Worm (Caenorhabditis elegans) whole organism, L3 larva: ENCODE results near the gene clc-26.

ENCODE experiments used
- R02D3.7 ChIP-seq: fragments of 150-350 bp; optimal IDR thresholded peaks from 2 replicates; lab custom pipeline; 2014; ENCODE audit warnings: missing biosample characterization, missing genetic modification characterization
- ZK546.5 ChIP-seq: sonication (generic microtip); optimal IDR thresholded peaks from 2 replicates; lab custom pipeline; 2017; ENCODE audit warnings: missing biosample characterization, missing genetic modification characterization
- aly-2 ChIP-seq: fragments of 150-350 bp; optimal IDR thresholded peaks from 2 replicates; lab custom pipeline; 2014; ENCODE audit warnings: missing biosample characterization, missing genetic modification characterization
- ama-1 ChIP-seq: fragments of 150-350 bp; optimal IDR thresholded peaks from 2 replicates; lab custom pipeline; 2018
- ceh-16 ChIP-seq: sonication (generic microtip); optimal IDR thresholded peaks from 2 replicates; lab custom pipeline; 2017; ENCODE audit warnings: missing biosample characterization, missing genetic modification characterization
- ceh-28 ChIP-seq: fragments of 150-350 bp; optimal IDR thresholded peaks from 2 replicates; lab custom pipeline; 2014; ENCODE audit warnings: missing biosample characterization, missing genetic modification reagents, missing genetic modification characterization
- ceh-82 ChIP-seq: fragments of 150-350 bp; optimal IDR thresholded peaks from 2 replicates; lab custom pipeline; 2014; ENCODE audit warnings: missing biosample characterization, missing genetic modification characterization
- ceh-9 ChIP-seq: sonication (generic microtip); optimal IDR thresholded peaks from 2 replicates; lab custom pipeline; 2018; ENCODE audit warnings: missing biosample characterization, missing genetic modification characterization
- daf-12 ChIP-seq: fragments of 150-350 bp; optimal IDR thresholded peaks from 2 replicates; lab custom pipeline; 2014; ENCODE audit warnings: missing biosample characterization, missing genetic modification reagents, missing genetic modification characterization
- egl-27 ChIP-seq: sonication (generic microtip); optimal IDR thresholded peaks from 4 replicates; lab custom pipeline; 2017; ENCODE audit warnings: missing biosample characterization, missing genetic modification reagents, missing genetic modification characterization
- elt-1 ChIP-seq: fragments of 150-350 bp; optimal IDR thresholded peaks from 2 replicates; lab custom pipeline; 2014; ENCODE audit warnings: missing biosample characterization, missing genetic modification characterization
- elt-2 ChIP-seq: sonication (generic microtip); optimal IDR thresholded peaks from 2 replicates; lab custom pipeline; 2016; ENCODE audit warnings: missing genetic modification reagents, mild to moderate bottlenecking, missing genetic modification characterization, missing compliant biosample characterization
- elt-3 ChIP-seq, 3 experiments: fragments of 150-350 bp in 1 of 3; sonication (generic microtip) in 2 of 3; optimal IDR thresholded peaks; 2 replicates in 2 of 3; 4 replicates in 1 of 3; lab custom pipeline; 2014 to 2017; ENCODE audit warnings: missing biosample characterization in 3 of 3, missing genetic modification characterization in 3 of 3
- eor-1 ChIP-seq, 2 experiments: fragments of 150-350 bp; optimal IDR thresholded peaks; 2 replicates each; lab custom pipeline; 2014 to 2018; ENCODE audit warnings: missing biosample characterization in 2 of 2, missing genetic modification characterization in 2 of 2
- fkh-10 ChIP-seq: sonication (generic microtip); optimal IDR thresholded peaks from 2 replicates; lab custom pipeline; 2017; ENCODE audit warnings: missing biosample characterization, missing genetic modification reagents, missing genetic modification characterization
- fkh-2 ChIP-seq: fragments of 150-350 bp; optimal IDR thresholded peaks from 2 replicates; lab custom pipeline; 2014; ENCODE audit warnings: missing biosample characterization, missing genetic modification reagents, missing genetic modification characterization
- fos-1 ChIP-seq: fragments of 150-350 bp; optimal IDR thresholded peaks from 2 replicates; lab custom pipeline; 2014; ENCODE audit warnings: missing biosample characterization, missing genetic modification characterization
- hmg-11 ChIP-seq: sonication (generic microtip); optimal IDR thresholded peaks from 2 replicates; lab custom pipeline; 2016; ENCODE audit warnings: missing genetic modification characterization, missing compliant biosample characterization
- jun-1 ChIP-seq: fragments of 150-350 bp; optimal IDR thresholded peaks from 2 replicates; lab custom pipeline; 2014; ENCODE audit warnings: missing biosample characterization, missing genetic modification reagents, missing genetic modification characterization
- lin-15B ChIP-seq: fragments of 150-350 bp; optimal IDR thresholded peaks from 2 replicates; lab custom pipeline; 2014; ENCODE audit warnings: missing biosample characterization, missing genetic modification characterization
- lin-39 ChIP-seq: fragments of 150-350 bp; optimal IDR thresholded peaks from 2 replicates; lab custom pipeline; 2018; ENCODE audit warnings: missing biosample characterization, missing genetic modification reagents, missing genetic modification characterization
- lsy-12 ChIP-seq: sonication (generic microtip); optimal IDR thresholded peaks from 2 replicates; lab custom pipeline; 2016; ENCODE audit warnings: mild to moderate bottlenecking, missing genetic modification characterization, missing compliant biosample characterization
- mdl-1 ChIP-seq: fragments of 150-350 bp; optimal IDR thresholded peaks from 2 replicates; lab custom pipeline; 2014; ENCODE audit warnings: missing biosample characterization, missing genetic modification characterization
- mml-1 ChIP-seq: fragments of 150-350 bp; sonication (generic microtip); optimal IDR thresholded peaks from 3 replicates; lab custom pipeline; 2014; ENCODE audit warnings: missing biosample characterization, missing genetic modification characterization
- nfya-1 ChIP-seq: sonication (generic microtip); optimal IDR thresholded peaks from 2 replicates; lab custom pipeline; 2017; ENCODE audit warnings: missing genetic modification characterization, mild to moderate bottlenecking, missing compliant biosample characterization, antibody characterized with exemption, moderate library complexity; ENCODE audit not compliant: insufficient read depth
- nhr-11 ChIP-seq: fragments of 150-350 bp; optimal IDR thresholded peaks from 2 replicates; lab custom pipeline; 2014; ENCODE audit warnings: missing biosample characterization, missing genetic modification characterization
- nhr-12 ChIP-seq: fragments of 150-350 bp; optimal IDR thresholded peaks from 2 replicates; lab custom pipeline; 2014; ENCODE audit warnings: missing biosample characterization, missing genetic modification characterization
- nhr-23 ChIP-seq: fragments of 150-350 bp; optimal IDR thresholded peaks from 2 replicates; lab custom pipeline; 2014; ENCODE audit warnings: missing biosample characterization, missing genetic modification reagents, missing genetic modification characterization
- nhr-237 ChIP-seq: fragments of 150-350 bp; optimal IDR thresholded peaks from 2 replicates; lab custom pipeline; 2014; ENCODE audit warnings: missing biosample characterization, missing genetic modification characterization
- nhr-25 ChIP-seq: sonication (generic microtip); optimal IDR thresholded peaks from 2 replicates; lab custom pipeline; 2017; ENCODE audit warnings: missing biosample characterization, missing genetic modification characterization
- nhr-28 ChIP-seq: fragments of 150-350 bp; optimal IDR thresholded peaks from 2 replicates; lab custom pipeline; 2014; ENCODE audit warnings: missing biosample characterization, missing genetic modification characterization
- nhr-43 ChIP-seq: sonication (generic microtip); optimal IDR thresholded peaks from 2 replicates; lab custom pipeline; 2016; ENCODE audit warnings: mild to moderate bottlenecking, missing genetic modification characterization, missing compliant biosample characterization; ENCODE audit not compliant: poor library complexity, severe bottlenecking
- nhr-67 ChIP-seq: fragments of 150-350 bp; optimal IDR thresholded peaks from 2 replicates; lab custom pipeline; 2014; ENCODE audit warnings: missing biosample characterization, missing genetic modification characterization
- nhr-76 ChIP-seq: fragments of 150-350 bp; sonication (generic microtip); optimal IDR thresholded peaks from 5 replicates; lab custom pipeline; 2014; ENCODE audit warnings: missing biosample characterization, missing genetic modification characterization
- nhr-77 ChIP-seq: fragments of 150-350 bp; optimal IDR thresholded peaks from 2 replicates; lab custom pipeline; 2014; ENCODE audit warnings: missing biosample characterization, missing genetic modification characterization
- pha-4 ChIP-seq: fragments of 150-350 bp; optimal IDR thresholded peaks from 2 replicates; lab custom pipeline; 2014; ENCODE audit warnings: missing biosample characterization, missing genetic modification reagents, missing genetic modification characterization
- pqm-1 ChIP-seq: fragments of 150-350 bp; optimal IDR thresholded peaks from 2 replicates; lab custom pipeline; 2017; ENCODE audit warnings: missing biosample characterization, missing genetic modification characterization, inconsistent platforms
- sea-2 ChIP-seq: fragments of 150-350 bp; sonication (generic microtip); optimal IDR thresholded peaks from 4 replicates; lab custom pipeline; 2014; ENCODE audit warnings: missing biosample characterization, missing genetic modification reagents, missing genetic modification characterization
- skn-1 ChIP-seq: fragments of 150-350 bp; optimal IDR thresholded peaks from 2 replicates; lab custom pipeline; 2014; ENCODE audit warnings: missing biosample characterization, missing genetic modification characterization
- snpc-4 ChIP-seq: fragments of 150-350 bp; optimal IDR thresholded peaks from 2 replicates; lab custom pipeline; 2014; ENCODE audit warnings: missing biosample characterization, missing genetic modification characterization
- tbx-2 ChIP-seq: sonication (generic microtip); optimal IDR thresholded peaks from 2 replicates; lab custom pipeline; 2016; ENCODE audit warnings: mild to moderate bottlenecking, missing genetic modification characterization, missing compliant biosample characterization
- unc-39 ChIP-seq: sonication (generic microtip); optimal IDR thresholded peaks from 4 replicates; lab custom pipeline; 2017; ENCODE audit warnings: missing biosample characterization, missing genetic modification characterization
- unc-62 ChIP-seq: fragments of 150-350 bp; sonication (generic microtip); optimal IDR thresholded peaks from 4 replicates; lab custom pipeline; 2014; ENCODE audit warnings: missing biosample characterization, missing genetic modification reagents, missing genetic modification characterization
- zag-1 ChIP-seq: fragments of 150-350 bp; optimal IDR thresholded peaks from 2 replicates; lab custom pipeline; 2014; ENCODE audit warnings: missing biosample characterization, missing genetic modification characterization
- ztf-11 ChIP-seq: fragments of 150-350 bp; optimal IDR thresholded peaks from 2 replicates; lab custom pipeline; 2014; ENCODE audit warnings: missing biosample characterization, missing genetic modification characterization

Gene clc-26

DNA sequence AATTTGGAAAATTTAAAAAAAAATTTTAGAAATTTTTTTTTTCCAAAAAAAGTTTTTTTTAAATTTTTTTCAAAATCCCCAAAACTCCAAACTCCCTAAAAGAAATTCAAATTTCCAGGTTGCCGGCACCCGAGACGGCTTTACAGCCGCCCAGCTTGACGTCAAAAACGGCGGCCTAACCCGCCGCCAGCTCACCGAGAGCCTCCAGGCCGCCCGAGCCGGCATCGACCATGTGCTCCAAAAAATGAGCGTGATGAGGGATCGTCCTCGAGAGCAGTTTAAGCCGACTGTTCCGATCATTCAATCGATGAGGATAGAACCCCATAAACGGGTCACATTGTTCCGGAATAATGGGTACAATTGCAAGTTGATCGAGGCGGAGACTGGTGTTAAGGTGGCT, 12.9 kb upstream of the clc-26 start:
- TF ChIP-seq aly-2 (tag; lab: Kevin White, UChicago), result no peak
- TF ChIP-seq elt-1 (tag; lab: Kevin White, UChicago), result no peak
- TF ChIP-seq, all 47 proteins: peak for 0

DNA sequence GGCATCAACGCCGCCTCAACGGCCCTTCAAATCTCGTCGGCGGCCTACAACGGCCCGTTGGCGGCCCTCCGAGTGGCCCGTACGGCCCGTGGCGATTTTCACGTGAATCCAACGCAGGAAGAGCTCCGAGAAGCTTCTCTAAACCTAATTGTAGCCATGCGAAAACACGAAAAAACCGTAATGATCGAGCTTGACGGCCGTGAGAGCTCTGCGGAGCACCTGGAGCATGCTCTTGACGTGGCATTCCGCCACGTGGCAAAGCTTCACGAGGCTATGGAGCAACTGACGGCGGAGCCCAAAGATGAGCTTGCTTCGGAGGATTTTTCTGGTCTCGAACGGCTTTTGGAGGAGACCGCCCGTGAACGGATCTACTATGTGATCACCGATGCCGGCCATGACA, 9.2 kb upstream of the clc-26 start:
- TF ChIP-seq lsy-12 (tag; lab: Kevin White, UChicago) (no peak), lin-15B (no peak), ZK546.5 (no peak), nfya-1 (tag; lab: Kevin White, UChicago) (no peak), nhr-43 (tag; lab: Kevin White, UChicago) (no peak), mdl-1 (tag; lab: Kevin White, UChicago) (no peak), ceh-28 (tag; lab: Kevin White, UChicago) (no peak), R02D3.7 (tag; lab: Kevin White, UChicago) (no peak), mml-1 (tag; lab: Kevin White, UChicago) (no peak), ama-1 (no peak), lin-39 (tag; lab: Kevin White, UChicago) (no peak), unc-62 (GFP tag; lab: Kevin White, UChicago) (no peak), zag-1 (tag; lab: Kevin White, UChicago) (no peak), pqm-1 (tag; lab: Kevin White, UChicago) (no peak), nhr-67 (tag; lab: Kevin White, UChicago) (no peak), elt-3 (tag; optimal IDR thresholded peaks at IDR 0.05; lab: Kevin White, UChicago) (no peak)

DNA sequence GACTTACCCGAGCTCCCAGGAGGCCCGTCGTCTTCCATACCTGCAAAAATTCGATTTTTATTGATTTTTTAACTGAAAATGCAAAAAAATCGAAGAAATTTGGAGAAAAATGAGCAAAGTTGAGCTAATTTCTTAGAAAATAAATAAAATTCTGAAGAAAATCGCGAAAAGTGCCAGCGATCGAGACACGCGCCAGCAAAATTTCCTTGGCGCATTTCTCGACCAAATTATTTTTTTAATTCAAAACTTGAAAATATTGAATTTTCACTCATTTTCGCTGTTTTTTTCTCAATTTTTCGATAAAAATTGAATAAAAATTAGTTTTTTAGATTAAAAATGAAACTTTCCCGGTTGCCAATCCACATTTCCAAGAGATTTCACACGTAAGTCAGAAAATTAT, 6.3 kb upstream of the clc-26 start, which contains the start of the genes chin-1 and BE0003N10.1:
chin-1 (minus strand) TSS at position 40 of the 400 bp plus-strand sequence.
BE0003N10.1 (plus strand) TSS at position 320 of the 400 bp plus-strand sequence.
- TF ChIP-seq nhr-23 (tag; lab: Kevin White, UChicago) (peak; percentile 27), pqm-1 (tag; lab: Kevin White, UChicago) (no peak), nhr-28 (tag; lab: Kevin White, UChicago) (no peak), skn-1 (tag; lab: Kevin White, UChicago) (no peak), unc-39 (tag; lab: Kevin White, UChicago) (no peak), fkh-2 (no peak), lin-15B (peak; percentile 61), nhr-237 (tag; lab: Kevin White, UChicago) (no peak), jun-1 (no peak), hmg-11 (tag; lab: Kevin White, UChicago) (peak; percentile 68), mml-1 (tag; lab: Kevin White, UChicago) (no peak), nhr-25 (tag; lab: Kevin White, UChicago) (no peak), ztf-11 (tag; lab: Kevin White, UChicago) (no peak), sea-2 (GFP tag; lab: Kevin White, UChicago) (no peak), ceh-16 (tag; lab: Kevin White, UChicago) (no peak), lsy-12 (tag; lab: Kevin White, UChicago) (no peak), mdl-1 (tag; lab: Kevin White, UChicago) (no peak), ceh-82 (no peak), fkh-10 (GFP tag; lab: Kevin White, UChicago) (no peak), daf-12 (tag; lab: Kevin White, UChicago) (no peak), lin-39 (tag; lab: Kevin White, UChicago) (no peak), elt-3 (tag; optimal IDR thresholded peaks at IDR 0.05; lab: Kevin White, UChicago) (no peak), snpc-4 (no peak), ceh-9 (tag; lab: Kevin White, UChicago) (no peak), egl-27 (tag; lab: Kevin White, UChicago) (no peak), nhr-67 (tag; lab: Kevin White, UChicago) (no peak), nhr-76 (no peak), pha-4 (peak; percentile 59), nfya-1 (tag; lab: Kevin White, UChicago) (peak; percentile 48), aly-2 (tag; lab: Kevin White, UChicago) (no peak), R02D3.7 (tag; lab: Kevin White, UChicago) (no peak), eor-1 (tag; optimal IDR thresholded peaks at IDR 0.05; lab: Kevin White, UChicago) (no peak), elt-2 (tag; lab: Kevin White, UChicago) (no peak), fos-1 (tag; lab: Kevin White, UChicago) (no peak), zag-1 (tag; lab: Kevin White, UChicago) (no peak), nhr-11 (tag; lab: Kevin White, UChicago) (no peak), ama-1 (no peak), tbx-2 (tag; lab: Kevin White, UChicago) (no peak), nhr-77 (tag; lab: Kevin White, UChicago) (no peak), ZK546.5 (no peak), ceh-28 (tag; lab: Kevin White, UChicago) (peak; percentile 8), nhr-12 (tag; lab: Kevin White, UChicago) (no peak), elt-1 (tag; lab: Kevin White, UChicago) (no peak)
